Fruit fly (Drosophila melanogaster): Measurements from ENCODE around the gene TfIIA-L.

DNA sequence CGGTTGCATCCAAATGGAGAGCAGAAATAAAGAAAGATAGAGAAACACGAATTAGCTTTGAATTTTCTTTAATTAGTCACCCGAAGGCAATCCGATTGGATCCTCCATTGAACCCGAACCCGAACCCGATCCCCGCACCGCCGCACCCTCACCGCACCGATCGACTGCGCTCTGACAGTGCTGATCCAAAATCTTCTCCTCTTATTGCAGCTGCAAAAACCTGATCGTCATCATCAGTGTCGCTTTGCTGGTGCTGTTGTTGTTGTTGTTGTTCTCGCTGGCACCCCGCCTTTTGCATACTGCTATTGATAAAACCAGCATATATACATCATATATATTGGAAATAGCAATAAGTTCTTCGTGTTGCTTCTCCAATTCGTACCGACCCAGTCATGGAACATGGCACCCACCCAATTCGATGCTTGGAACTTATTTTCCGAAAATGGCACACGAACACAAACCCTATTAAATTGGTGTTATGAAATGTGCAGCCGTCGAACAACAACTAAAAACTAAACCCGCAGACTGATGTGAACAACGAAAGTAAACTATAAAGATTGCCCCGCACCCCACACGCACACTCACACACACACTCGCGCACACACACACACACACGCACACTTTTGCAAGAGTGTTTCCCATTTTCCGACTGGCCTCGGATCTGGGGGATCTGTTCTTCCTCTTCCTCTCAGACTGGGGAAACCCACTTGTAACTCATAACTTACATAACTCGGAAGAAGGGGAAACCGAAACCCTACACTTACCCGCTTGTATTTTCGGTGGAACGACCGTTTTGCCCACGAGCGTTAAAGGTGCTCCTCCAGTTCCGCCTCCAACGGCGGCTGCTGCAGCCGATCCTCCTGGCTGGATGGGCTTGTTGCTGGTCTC, 19.7 kb downstream of the TfIIA-L start:
- TF ChIP-seq CG11617 (GFP tag; optimal IDR thresholded peaks at IDR 0.05) = no peak
- TF ChIP-seq kay (GFP tag; ENCODE audit: borderline replicate concordance) = no peak

Measured in whole organism, adult.